Fruit fly (Drosophila melanogaster): ENCODE data around the gene CG6321.
A peak's percentile ranks its signal among the peaks of the same experiment; 100 is the strongest.

CG6321 gene

dm6 chr3L:11049414-11049813, 11.6 kb downstream of the CG6321 start (continued):
- TF ChIP-seq grau (tag; optimal IDR thresholded peaks at IDR 0.05) (peak; percentile 5), Ssrp (tag; optimal IDR thresholded peaks at IDR 0.05) (no peak), Asciz (GFP tag; optimal IDR thresholded peaks at IDR 0.05) (peak; percentile 34), schlank (tag; optimal IDR thresholded peaks at IDR 0.05) (peak; percentile 38), Awh (GFP tag; IDR thresholded peaks at IDR 0.05) (peak; percentile 23; the same call in 1 of the 2 replicates), CG3281 (GFP tag; optimal IDR thresholded peaks at IDR 0.05) (peak; percentile 64), CG4328 (GFP tag; optimal IDR thresholded peaks at IDR 0.05) (peak; percentile 37), HHEX (GFP tag; optimal IDR thresholded peaks at IDR 0.05) (peak; percentile 70), exex (tag; optimal IDR thresholded peaks at IDR 0.05) (peak; percentile 91), abd-A (tag; optimal IDR thresholded peaks at IDR 0.05) (no peak), CG12071 (GFP tag; optimal IDR thresholded peaks at IDR 0.05) (peak; percentile 81), CG12744 (GFP tag; optimal IDR thresholded peaks at IDR 0.05) (no peak), CG5180 (GFP tag; optimal IDR thresholded peaks at IDR 0.05) (peak; percentile 51), CG13894 (tag; optimal IDR thresholded peaks at IDR 0.05) (peak; percentile 54), cad (GFP tag; optimal IDR thresholded peaks at IDR 0.05) (no peak), CG31365 (tag; optimal IDR thresholded peaks at IDR 0.05) (peak; percentile 51), fd3F (GFP tag; optimal IDR thresholded peaks at IDR 0.05) (peak; percentile 18), CG17568 (GFP tag; optimal IDR thresholded peaks at IDR 0.05) (peak; percentile 27), eyg (GFP tag; optimal IDR thresholded peaks at IDR 0.05) (peak; percentile 4), CG17361 (GFP tag; IDR thresholded peaks at IDR 0.05) (no peak), CG7839 (tag; optimal IDR thresholded peaks at IDR 0.05) (peak; percentile 6), hbn (GFP tag; IDR thresholded peaks at IDR 0.05; ENCODE audit: partially characterized antibody) (no peak), CG14965 (GFP tag; optimal IDR thresholded peaks at IDR 0.05; ENCODE audit: borderline replicate concordance) (no peak), gro (GFP tag; optimal IDR thresholded peaks at IDR 0.05) (peak; percentile 55), NK7.1 (GFP tag; optimal IDR thresholded peaks at IDR 0.05) (no peak), Gsc (GFP tag; IDR thresholded peaks at IDR 0.05) (no peak), Dip3 (GFP tag; optimal IDR thresholded peaks at IDR 0.05) (no peak), nau (GFP tag; optimal IDR thresholded peaks at IDR 0.05) (peak; percentile 45), CG2120 (GFP tag; optimal IDR thresholded peaks at IDR 0.05) (peak; percentile 11), ATbp (GFP tag; optimal IDR thresholded peaks at IDR 0.05) (peak; percentile 38), CG14014 (GFP tag; IDR thresholded peaks at IDR 0.05) (peak; percentile 13; the same call in 1 of the 2 replicates), Med (GFP tag) (peak; percentile 42), CG18599 (GFP tag; optimal IDR thresholded peaks at IDR 0.05) (peak; percentile 81), CG13424 (tag; optimal IDR thresholded peaks at IDR 0.05) (no peak), CG8290 (GFP tag; optimal IDR thresholded peaks at IDR 0.05) (no peak), CG8290 (tag; optimal IDR thresholded peaks at IDR 0.05) (peak in 1 of 2 experiments; percentile 76), wor (GFP tag; IDR thresholded peaks at IDR 0.05) (no peak), dpn (GFP tag; optimal IDR thresholded peaks at IDR 0.05) (peak in 1 of 2 experiments; percentile 16), ems (GFP tag; optimal IDR thresholded peaks at IDR 0.05) (no peak), Rfx (GFP tag; IDR thresholded peaks at IDR 0.05) (peak; percentile 31; the same call in 1 of the 2 replicates), CG6689 (GFP tag; IDR thresholded peaks at IDR 0.05) (no peak), Jarid2 (GFP tag; optimal IDR thresholded peaks at IDR 0.05) (peak; percentile 21), fru (optimal IDR thresholded peaks at IDR 0.05) (no peak), Lpt (GFP tag; optimal IDR thresholded peaks at IDR 0.05) (no peak), dmrt99B (tag; optimal IDR thresholded peaks at IDR 0.05) (peak; percentile 5), CG3163 (GFP tag; optimal IDR thresholded peaks at IDR 0.05) (no peak), croc (GFP tag; conservative IDR thresholded peaks at IDR 0.05) (no peak), CG13296 (GFP tag; optimal IDR thresholded peaks at IDR 0.05) (peak; percentile 86), CG11560 (tag; IDR thresholded peaks at IDR 0.05) (no peak), luna (GFP tag; optimal IDR thresholded peaks at IDR 0.05) (peak; percentile 3), sob (GFP tag; IDR thresholded peaks at IDR 0.05) (peak; percentile 45; the same call in 1 of the 2 replicates)

Data from whole organism, embryonic.